Worm (Caenorhabditis elegans) whole organism, L4 larva: Measurements from ENCODE around the gene svh-5.

Experiments used
- F10B5.3 ChIP-seq: sonication (generic microtip); optimal IDR thresholded peaks from 2 replicates; lab custom pipeline; 2016; ENCODE audit warnings: mild to moderate bottlenecking, missing genetic modification characterization, missing compliant biosample characterization
- R02D3.7 ChIP-seq: fragments of 150-350 bp; sonication (generic microtip); optimal IDR thresholded peaks from 3 replicates; lab custom pipeline; 2014; ENCODE audit warnings: missing biosample characterization, missing genetic modification characterization
- T20F7.1 ChIP-seq: fragments of 200-800 bp; sonication (Bioruptor generic); optimal IDR thresholded peaks from 2 replicates; lab custom pipeline; 2018; ENCODE audit warnings: mild to moderate bottlenecking, missing genetic modification characterization, missing compliant biosample characterization
- aly-2 ChIP-seq: sonication (generic microtip); optimal IDR thresholded peaks from 2 replicates; lab custom pipeline; 2018; ENCODE audit warnings: missing biosample characterization, missing genetic modification characterization
- arid-1 ChIP-seq: fragments of 200-800 bp; sonication (Bioruptor generic); conservative IDR thresholded peaks from 2 replicates; pipeline ENCODE4 v1.3.6; 2022; ENCODE audit warnings: missing genetic modification reagents, missing genetic modification characterization, missing compliant biosample characterization
- attf-4 ChIP-seq: sonication (generic microtip); optimal IDR thresholded peaks from 3 replicates; lab custom pipeline; 2017; ENCODE audit warnings: missing biosample characterization, missing genetic modification characterization
- daf-16 ChIP-seq, 3 experiments: sonication (generic microtip); optimal IDR thresholded peaks; 2 replicates each; lab custom pipeline; 2016 to 2017; ENCODE audit warnings: missing genetic modification characterization in 3 of 3, missing genetic modification reagents in 3 of 3, mild to moderate bottlenecking in 2 of 3, missing compliant biosample characterization in 2 of 3, missing biosample characterization in 1 of 3, moderate library complexity in 1 of 3
- dmd-6 ChIP-seq: fragments of 200-800 bp; sonication (Bioruptor generic); IDR thresholded peaks from 2 replicates; pipeline ENCODE4 v1.3.6; 2022; ENCODE audit warnings: missing genetic modification reagents, missing genetic modification characterization, missing compliant biosample characterization
- dmd-9 ChIP-seq: fragments of 200-800 bp; sonication (Bioruptor generic); IDR thresholded peaks from 2 replicates; pipeline ENCODE4 v1.3.6; 2022; ENCODE audit warnings: missing genetic modification reagents, missing genetic modification characterization, missing compliant biosample characterization
- dpl-1 ChIP-seq: fragments of 150-350 bp; optimal IDR thresholded peaks from 2 replicates; lab custom pipeline; 2014; ENCODE audit warnings: missing biosample characterization, missing genetic modification reagents, missing genetic modification characterization
- gei-8 ChIP-seq: fragments of 200-800 bp; sonication (Bioruptor generic); optimal IDR thresholded peaks from 2 replicates; lab custom pipeline; 2018; ENCODE audit warnings: mild to moderate bottlenecking, missing genetic modification characterization, missing compliant biosample characterization
- hlh-11 ChIP-seq: fragments of 200-800 bp; sonication (Bioruptor generic); optimal IDR thresholded peaks from 2 replicates; lab custom pipeline; 2018; ENCODE audit warnings: mild to moderate bottlenecking, missing genetic modification characterization, missing compliant biosample characterization
- hlh-30 ChIP-seq: sonication (generic microtip); optimal IDR thresholded peaks from 2 replicates; lab custom pipeline; 2017; ENCODE audit warnings: antibody characterized with exemption, mild to moderate bottlenecking, missing genetic modification characterization, missing compliant biosample characterization; ENCODE audit not compliant: insufficient read depth
- lin-13 ChIP-seq: fragments of 150-350 bp; optimal IDR thresholded peaks from 2 replicates; lab custom pipeline; 2014; ENCODE audit warnings: missing biosample characterization, missing genetic modification reagents, missing genetic modification characterization
- lin-38 ChIP-seq: fragments of 200-800 bp; sonication (Bioruptor generic); IDR thresholded peaks from 2 replicates; pipeline ENCODE4 v1.3.6; 2022; ENCODE audit warnings: missing genetic modification reagents, missing genetic modification characterization, missing compliant biosample characterization
- lsy-2 ChIP-seq, 2 experiments: fragments of 150-350 bp in 1 of 2; sonication (generic microtip) in 1 of 2; optimal IDR thresholded peaks; 2 replicates each; lab custom pipeline; 2014 to 2017; ENCODE audit warnings: missing biosample characterization in 2 of 2, missing genetic modification characterization in 2 of 2
- madf-5 ChIP-seq, 2 experiments: fragments of 200-800 bp; sonication (Bioruptor generic); IDR thresholded peaks; 2 replicates each; pipeline ENCODE4 v1.3.6; 2022; ENCODE audit warnings: missing compliant biosample characterization in 2 of 2, missing genetic modification characterization in 2 of 2
- mdl-1 ChIP-seq, 2 experiments: fragments of 150-350 bp in 1 of 2; sonication (generic microtip) in 1 of 2; optimal IDR thresholded peaks; 2 replicates each; lab custom pipeline; 2014 to 2017; ENCODE audit warnings: missing biosample characterization in 2 of 2, missing genetic modification characterization in 2 of 2
- mdt-29 ChIP-seq: fragments of 200-800 bp; sonication (Bioruptor generic); IDR thresholded peaks from 2 replicates; pipeline ENCODE4 v1.3.6; 2022; ENCODE audit warnings: missing genetic modification reagents, missing genetic modification characterization, missing compliant biosample characterization
- mxl-2 ChIP-seq: fragments of 200-800 bp; sonication (Bioruptor generic); conservative IDR thresholded peaks from 2 replicates; pipeline ENCODE4 v1.3.6; 2022; ENCODE audit warnings: missing genetic modification reagents, missing genetic modification characterization, missing compliant biosample characterization
- nhr-10 ChIP-seq: fragments of 150-350 bp; optimal IDR thresholded peaks from 2 replicates; lab custom pipeline; 2014; ENCODE audit warnings: missing biosample characterization, missing genetic modification characterization
- nhr-102 ChIP-seq: sonication (generic microtip); optimal IDR thresholded peaks from 2 replicates; lab custom pipeline; 2016; ENCODE audit warnings: mild to moderate bottlenecking, missing genetic modification characterization, moderate library complexity, missing compliant biosample characterization
- nhr-11 ChIP-seq: fragments of 150-350 bp; optimal IDR thresholded peaks from 2 replicates; lab custom pipeline; 2014; ENCODE audit warnings: missing biosample characterization, missing genetic modification characterization
- nhr-25 ChIP-seq: sonication (generic microtip); optimal IDR thresholded peaks from 2 replicates; lab custom pipeline; 2017; ENCODE audit warnings: missing genetic modification characterization, mild to moderate bottlenecking, missing compliant biosample characterization, antibody characterized with exemption, moderate library complexity, borderline replicate concordance; ENCODE audit not compliant: insufficient read depth
- nhr-28 ChIP-seq: fragments of 150-350 bp; optimal IDR thresholded peaks from 2 replicates; lab custom pipeline; 2014; ENCODE audit warnings: missing biosample characterization, missing genetic modification characterization
- nhr-48 ChIP-seq: sonication (generic microtip); optimal IDR thresholded peaks from 2 replicates; lab custom pipeline; 2016; ENCODE audit warnings: mild to moderate bottlenecking, missing genetic modification characterization, missing compliant biosample characterization
- pqm-1 ChIP-seq: sonication (generic microtip); optimal IDR thresholded peaks from 2 replicates; lab custom pipeline; 2017; ENCODE audit warnings: missing biosample characterization, missing genetic modification characterization
- set-16 ChIP-seq: fragments of 200-800 bp; sonication (Bioruptor generic); IDR thresholded peaks from 2 replicates; pipeline ENCODE4 v1.3.6; 2022; ENCODE audit warnings: missing genetic modification reagents, missing genetic modification characterization, missing compliant biosample characterization
- tag-97 ChIP-seq: fragments of 200-800 bp; sonication (Bioruptor generic); IDR thresholded peaks from 2 replicates; pipeline ENCODE4 v1.3.6; 2022; ENCODE audit warnings: missing genetic modification characterization, missing compliant biosample characterization
- unc-62 ChIP-seq, 3 experiments: fragments of 150-350 bp in 1 of 3; sonication (generic microtip); optimal IDR thresholded peaks in 2 of 3; peaks in 1 of 3; 1 replicate in 1 of 3; 2 replicates in 2 of 3; lab custom pipeline; 2014 to 2017; ENCODE audit warnings: missing biosample characterization in 3 of 3, missing genetic modification characterization in 3 of 3, missing genetic modification reagents in 3 of 3, missing genotype in 1 of 3
- vab-7 ChIP-seq: fragments of 200-800 bp; sonication (Bioruptor generic); IDR thresholded peaks from 2 replicates; pipeline ENCODE4 v1.3.6; 2022; ENCODE audit warnings: missing genetic modification reagents, missing genetic modification characterization, missing compliant biosample characterization
- zag-1 ChIP-seq: fragments of 150-350 bp; optimal IDR thresholded peaks from 2 replicates; lab custom pipeline; 2014; ENCODE audit warnings: missing biosample characterization, missing genetic modification characterization
- zip-2 ChIP-seq: fragments of 150-350 bp; optimal IDR thresholded peaks from 2 replicates; lab custom pipeline; 2014; ENCODE audit warnings: missing biosample characterization, missing genetic modification characterization

The svh-5 gene

DNA sequence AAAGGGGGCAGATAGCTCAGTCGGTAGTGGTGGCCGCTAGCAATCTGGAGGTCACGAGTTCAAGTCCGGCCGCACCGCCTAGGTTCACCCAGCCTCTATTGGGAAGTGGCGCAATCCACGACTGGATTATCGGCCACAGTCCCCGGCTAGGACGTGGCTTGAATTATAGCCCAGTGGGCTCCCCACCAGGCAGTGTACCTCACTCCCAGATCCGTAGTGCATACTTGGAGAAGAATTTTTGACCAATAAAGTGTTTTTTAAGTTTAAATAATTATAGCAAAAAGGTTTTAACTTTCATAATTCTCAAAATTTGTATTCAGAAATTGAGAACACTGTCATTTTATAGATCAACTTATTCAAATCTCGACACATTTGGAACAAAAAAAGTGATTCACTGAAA lies 7.8 kb upstream of the svh-5 start:
- TF ChIP-seq F10B5.3 (tag; lab: Kevin White, UChicago) (no peak), nhr-25 (no peak), lin-13 (GFP tag; lab: Kevin White, UChicago) (no peak), T20F7.1 (GFP tag; lab: Kevin White, UChicago) (no peak), R02D3.7 (tag; lab: Kevin White, UChicago) (no peak), mdt-29 (GFP tag; lab: Robert Waterston, UW) (0 out of 2 replicates have a peak, but pooled peaks have one; percentile 17), nhr-102 (tag; lab: Kevin White, UChicago) (no peak), gei-8 (GFP tag; lab: Kevin White, UChicago) (no peak), madf-5 (GFP tag; IDR thresholded peaks at IDR 0.05; lab: Robert Waterston, UW) (0 out of 4 replicates have a peak, but pooled peaks of 1 of the 2 experiments have one; percentile 58), zag-1 (tag; lab: Kevin White, UChicago) (no peak), arid-1 (no peak), lin-38 (no peak), vab-7 (no peak), lsy-2 (tag; optimal IDR thresholded peaks at IDR 0.05; lab: Kevin White, UChicago) (no peak), nhr-48 (tag; lab: Kevin White, UChicago) (no peak), dmd-9 (GFP tag; lab: Robert Waterston, UW) (no peak), aly-2 (no peak)

DNA sequence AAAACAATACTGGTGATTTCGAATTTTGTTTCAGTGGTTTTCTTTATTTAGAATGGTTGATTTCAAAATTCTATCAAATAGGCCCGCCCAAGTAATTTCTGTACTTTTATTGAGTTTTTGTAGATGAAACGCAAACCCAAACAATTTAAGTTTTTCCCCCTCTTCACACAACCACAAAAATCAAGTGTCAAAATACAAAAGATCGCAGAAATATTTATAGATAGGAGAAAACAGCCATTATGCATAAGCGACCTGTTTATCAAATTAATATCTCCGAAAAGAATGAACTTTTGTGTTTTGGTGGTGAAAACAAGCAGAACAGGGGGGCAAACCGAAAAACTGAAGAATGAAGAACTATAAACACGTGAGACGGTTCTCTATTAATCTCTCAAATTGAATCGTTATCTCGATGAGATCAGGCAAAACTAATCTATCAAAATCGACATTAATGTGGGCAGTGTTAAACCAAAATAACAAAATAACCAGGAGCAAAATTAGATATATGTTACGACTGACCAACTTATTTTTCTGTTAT lies 6.5 kb upstream of the svh-5 start:
- TF ChIP-seq mdl-1 (tag; optimal IDR thresholded peaks at IDR 0.05; lab: Kevin White, UChicago): peak in 1 of 2 experiments; percentile 12
- no peak for TF ChIP-seq tag-97
- TF ChIP-seq nhr-28 (tag; lab: Kevin White, UChicago): peak; percentile 5
- TF ChIP-seq hlh-30: peak; percentile 48
- no peak for TF ChIP-seq zip-2 (tag; lab: Kevin White, UChicago)
- TF ChIP-seq hlh-11 (tag; lab: Kevin White, UChicago): no peak
- TF ChIP-seq unc-62 (GFP tag; optimal IDR thresholded peaks at IDR 0.05 in 1 of 2; lab: Kevin White, UChicago): peak in 1 of 2 experiments; percentile 92
- TF ChIP-seq unc-62 (tag; optimal IDR thresholded peaks at IDR 0.05; lab: Kevin White, UChicago): no peak

DNA sequence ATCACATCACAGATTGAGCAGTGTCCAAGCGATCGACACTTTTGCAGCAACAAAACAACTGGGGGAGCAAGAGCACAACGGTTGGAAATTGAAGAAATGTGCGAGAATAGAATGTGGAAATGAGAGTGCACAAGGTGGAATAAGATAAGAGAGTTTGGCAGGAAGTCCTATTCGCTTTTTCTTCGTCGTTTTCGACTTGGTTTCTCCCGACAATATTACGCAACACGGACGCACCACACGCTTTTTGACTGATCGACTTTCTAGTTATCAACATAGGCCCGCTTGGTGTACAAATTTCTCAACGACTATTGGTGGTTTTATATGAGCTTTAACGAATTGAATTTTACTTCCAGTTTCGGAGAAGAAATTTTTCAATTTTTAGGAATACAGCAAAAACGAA lies 5.3 kb upstream of the svh-5 start:
- TF ChIP-seq set-16 (GFP tag; lab: Robert Waterston, UW): no peak
- TF ChIP-seq T20F7.1 (GFP tag; lab: Kevin White, UChicago): no peak
- TF ChIP-seq nhr-28 (tag; lab: Kevin White, UChicago): peak; percentile 48
- peak in 1 of 2 experiments; percentile 39 for TF ChIP-seq daf-16 (GFP tag; optimal IDR thresholded peaks at IDR 0.05; lab: Kevin White, UChicago)
- peak; percentile 33 for TF ChIP-seq daf-16 (tag; optimal IDR thresholded peaks at IDR 0.05; lab: Kevin White, UChicago)
- TF ChIP-seq nhr-11 (tag; lab: Kevin White, UChicago): peak; percentile 47
- TF ChIP-seq nhr-10: peak; percentile 11
- peak in 1 of 2 experiments; percentile 34 for TF ChIP-seq unc-62 (GFP tag; optimal IDR thresholded peaks at IDR 0.05 in 1 of 2; lab: Kevin White, UChicago)
- no peak for TF ChIP-seq unc-62 (tag; optimal IDR thresholded peaks at IDR 0.05; lab: Kevin White, UChicago)
- peak; percentile 54 for TF ChIP-seq pqm-1
- no peak for TF ChIP-seq hlh-30
- TF ChIP-seq attf-4 (tag; lab: Kevin White, UChicago): no peak
- TF ChIP-seq hlh-11 (tag; lab: Kevin White, UChicago): peak; percentile 42
- TF ChIP-seq dmd-6 (GFP tag; lab: Robert Waterston, UW): peak; percentile 66

DNA sequence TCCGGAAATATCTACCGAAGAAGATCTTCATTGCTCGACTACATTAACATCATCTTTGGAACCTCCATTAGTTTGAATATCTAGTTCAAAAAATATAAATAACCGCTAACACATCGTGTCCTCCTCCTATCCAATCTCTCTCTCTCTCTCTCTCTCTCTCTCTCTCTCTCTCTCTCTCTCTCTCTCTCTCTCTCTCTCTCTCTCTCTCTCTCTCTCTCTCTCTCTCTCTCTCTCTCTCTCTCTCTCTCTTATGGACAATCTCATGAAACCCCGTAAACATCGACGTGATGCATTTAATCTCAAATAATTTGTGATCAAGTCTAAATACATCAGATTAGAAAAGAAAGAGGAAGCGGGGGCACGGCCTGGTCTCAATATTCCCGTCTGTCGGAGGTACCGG lies 4.6 kb upstream of the svh-5 start:
- TF ChIP-seq dpl-1 (GFP tag; lab: Kevin White, UChicago) (no peak), hlh-30 (peak; percentile 39), mxl-2 (GFP tag; lab: Robert Waterston, UW) (no peak), set-16 (GFP tag; lab: Robert Waterston, UW) (peak; percentile 68; the same call in 1 of the 2 replicates), nhr-28 (tag; lab: Kevin White, UChicago) (peak; percentile 8)
